Fruit fly (Drosophila melanogaster) whole organism: ENCODE measurements around the gene Cow.

Source experiments
- CG8478 ChIP-seq: fragments of >200 bp; optimal IDR thresholded peaks from 2 replicates; lab custom pipeline; 2018; ENCODE audit warnings: inconsistent platforms
- Dll ChIP-seq: fragments of >200 bp; optimal IDR thresholded peaks from 2 replicates; lab custom pipeline; 2017
- EcR ChIP-seq, 2 experiments: fragments of >200 bp; optimal IDR thresholded peaks; 2 replicates each; lab custom pipeline; 2017; ENCODE audit warnings: missing biosample characterization in 2 of 2, missing genetic modification characterization in 2 of 2, missing genetic modification reagents in 2 of 2
- pan ChIP-seq: fragments of >200 bp; optimal IDR thresholded peaks from 2 replicates; lab custom pipeline; 2017
- psq ChIP-seq: fragments of >200 bp; optimal IDR thresholded peaks from 2 replicates; lab custom pipeline; 2017
- usp ChIP-seq: fragments of >200 bp; optimal IDR thresholded peaks from 2 replicates; lab custom pipeline; 2017; ENCODE audit warnings: missing biosample characterization, missing genetic modification characterization, mixed read lengths

Cow gene

dm6 chr3R:23057390-23057789, 55.1 kb downstream of the Cow start:
- TF ChIP-seq CG8478 (lab: Kevin White, UChicago), result no peak
- no peak for TF ChIP-seq EcR (GFP tag; optimal IDR thresholded peaks at IDR 0.05; lab: Kevin White, UChicago)
- TF ChIP-seq usp (GFP tag; lab: Kevin White, UChicago), result no peak
- TF ChIP-seq Dll (lab: Kevin White, UChicago), result no peak
- no peak for TF ChIP-seq psq (lab: Kevin White, UChicago)
- no peak for TF ChIP-seq pan (lab: Kevin White, UChicago)

- TF ChIP-seq EcR (GFP tag; optimal IDR thresholded peaks at IDR 0.05; lab: Kevin White, UChicago) (no peak), psq (lab: Kevin White, UChicago) (no peak), CG8478 (lab: Kevin White, UChicago) (no peak), Dll (lab: Kevin White, UChicago) (no peak), usp (GFP tag; lab: Kevin White, UChicago) (no peak), pan (lab: Kevin White, UChicago) (no peak)
Observed at dm6 chr3R:23056753-23057152, 55.8 kb downstream of the Cow start.

- no peak for TF ChIP-seq usp (GFP tag; lab: Kevin White, UChicago)
- TF ChIP-seq psq (lab: Kevin White, UChicago), result no peak
- no peak for TF ChIP-seq Dll (lab: Kevin White, UChicago)
Observed at dm6 chr3R:23056113-23056512, 56.4 kb downstream of the Cow start.

dm6 chr3R:23053936-23054335, 58.6 kb downstream of the Cow start, which contains the start of gene p53:
Gene p53 (minus strand): TSS chr3R:23054082.
- TF ChIP-seq psq (lab: Kevin White, UChicago) (no peak), EcR (GFP tag; optimal IDR thresholded peaks at IDR 0.05; lab: Kevin White, UChicago) (no peak), pan (lab: Kevin White, UChicago) (no peak), Dll (lab: Kevin White, UChicago) (no peak), CG8478 (lab: Kevin White, UChicago) (no peak), usp (GFP tag; lab: Kevin White, UChicago) (no peak)

dm6 chr3R:23053135-23053730, 59.3 kb downstream of the Cow start:
- TF ChIP-seq pan (lab: Kevin White, UChicago), result no peak
- TF ChIP-seq usp (GFP tag; lab: Kevin White, UChicago), result no peak
- TF ChIP-seq psq (lab: Kevin White, UChicago), result no peak
- no peak for TF ChIP-seq EcR (GFP tag; optimal IDR thresholded peaks at IDR 0.05; lab: Kevin White, UChicago)
- TF ChIP-seq CG8478 (lab: Kevin White, UChicago), result no peak
- TF ChIP-seq Dll (lab: Kevin White, UChicago), result no peak

dm6 chr3R:23051639-23052125, 60.8 kb downstream of the Cow start, which contains the start of gene Gr94a:
Gene Gr94a (plus strand): TSS chr3R:23051689.
- TF ChIP-seq psq (lab: Kevin White, UChicago) (no peak), pan (lab: Kevin White, UChicago) (no peak), CG8478 (lab: Kevin White, UChicago) (no peak), EcR (GFP tag; optimal IDR thresholded peaks at IDR 0.05; lab: Kevin White, UChicago) (no peak), usp (GFP tag; lab: Kevin White, UChicago) (no peak), Dll (lab: Kevin White, UChicago) (no peak)

- TF ChIP-seq CG8478 (lab: Kevin White, UChicago) (no peak), usp (GFP tag; lab: Kevin White, UChicago) (no peak), pan (lab: Kevin White, UChicago) (no peak)
Observed at dm6 chr3R:23048690-23049118, 63.8 kb downstream of the Cow start.

- TF ChIP-seq Dll (lab: Kevin White, UChicago) (no peak), pan (lab: Kevin White, UChicago) (no peak), EcR (GFP tag; optimal IDR thresholded peaks at IDR 0.05; lab: Kevin White, UChicago) (no peak)
Observed at dm6 chr3R:23048089-23048689, 64.3 kb downstream of the Cow start, which contains the start of gene CG17121. Gene CG17121 (minus strand): TSS chr3R:23048214.

dm6 chr3R:23046529-23046943, 66.0 kb downstream of the Cow start:
- TF ChIP-seq pan (lab: Kevin White, UChicago), result no peak
- peak in 1 of 2 experiments; percentile 12 for TF ChIP-seq EcR (GFP tag; optimal IDR thresholded peaks at IDR 0.05; lab: Kevin White, UChicago)
- TF ChIP-seq CG8478 (lab: Kevin White, UChicago), result no peak
- TF ChIP-seq psq (lab: Kevin White, UChicago), result no peak
- TF ChIP-seq Dll (lab: Kevin White, UChicago), result no peak
- no peak for TF ChIP-seq usp (GFP tag; lab: Kevin White, UChicago)

dm6 chr3R:23043690-23044089, 68.8 kb downstream of the Cow start, which contains the start of gene CG13837:
Gene CG13837 (plus strand): TSS chr3R:23043990.
- TF ChIP-seq pan (lab: Kevin White, UChicago) (no peak), Dll (lab: Kevin White, UChicago) (no peak), usp (GFP tag; lab: Kevin White, UChicago) (no peak), EcR (GFP tag; optimal IDR thresholded peaks at IDR 0.05; lab: Kevin White, UChicago) (no peak), CG8478 (lab: Kevin White, UChicago) (no peak)

- TF ChIP-seq CG8478 (lab: Kevin White, UChicago), result no peak
- no peak for TF ChIP-seq Dll (lab: Kevin White, UChicago)
- no peak for TF ChIP-seq usp (GFP tag; lab: Kevin White, UChicago)
- TF ChIP-seq pan (lab: Kevin White, UChicago), result no peak
- no peak for TF ChIP-seq psq (lab: Kevin White, UChicago)
- no peak for TF ChIP-seq EcR (GFP tag; optimal IDR thresholded peaks at IDR 0.05; lab: Kevin White, UChicago)
Observed at dm6 chr3R:23042746-23043265, 69.7 kb downstream of the Cow start.
